Worm (Caenorhabditis elegans) whole organism, midembryonic: ENCODE measurements around the gene rml-3.

ENCODE experiments used
- T22C8.4 ChIP-seq: fragments of 200-800 bp; sonication (Bioruptor generic); IDR thresholded peaks from 2 replicates; pipeline ENCODE4 v1.3.6; 2022; ENCODE audit warnings: missing genetic modification characterization, missing compliant biosample characterization
- cog-1 ChIP-seq: sonication (generic microtip); optimal IDR thresholded peaks from 2 replicates; lab custom pipeline; 2016; ENCODE audit warnings: missing genetic modification characterization, missing compliant biosample characterization
- flt-1 ChIP-seq: fragments of 200-800 bp; sonication (Bioruptor generic); IDR thresholded peaks from 2 replicates; pipeline ENCODE4 v1.3.6; 2022; ENCODE audit warnings: missing genetic modification characterization, missing compliant biosample characterization
- klf-2 ChIP-seq: fragments of 200-800 bp; sonication (Bioruptor generic); conservative IDR thresholded peaks from 2 replicates; pipeline ENCODE4 v1.3.6; 2022; ENCODE audit warnings: missing genetic modification reagents, missing genetic modification characterization, missing compliant biosample characterization
- med-1 ChIP-seq: sonication (generic microtip); optimal IDR thresholded peaks from 2 replicates; lab custom pipeline; 2017; ENCODE audit warnings: missing genetic modification characterization, mild to moderate bottlenecking, missing compliant biosample characterization, antibody characterized with exemption, missing genetic modification reagents; ENCODE audit not compliant: insufficient read depth
- ref-1 ChIP-seq: fragments of 200-800 bp; sonication (Bioruptor generic); conservative IDR thresholded peaks from 2 replicates; pipeline ENCODE4 v1.3.6; 2022; ENCODE audit warnings: missing genetic modification reagents, missing genetic modification characterization, missing compliant biosample characterization
- ztf-23 ChIP-seq: fragments of 200-800 bp; sonication (Bioruptor generic); IDR thresholded peaks from 2 replicates; pipeline ENCODE4 v1.3.6; 2022; ENCODE audit warnings: missing genetic modification reagents, missing genetic modification characterization, missing compliant biosample characterization
- ztf-29 ChIP-seq: fragments of 200-800 bp; sonication (Bioruptor generic); IDR thresholded peaks from 2 replicates; pipeline ENCODE4 v1.3.6; 2022; ENCODE audit warnings: missing genetic modification reagents, missing genetic modification characterization, missing compliant biosample characterization

- TF ChIP-seq ref-1 (GFP tag; lab: Robert Waterston, UW) (no peak), klf-2 (GFP tag; lab: Robert Waterston, UW) (no peak), cog-1 (tag; lab: Kevin White, UChicago) (no peak), ztf-29 (GFP tag; lab: Robert Waterston, UW) (no peak), T22C8.4 (GFP tag; lab: Robert Waterston, UW) (no peak), flt-1 (GFP tag; lab: Robert Waterston, UW) (no peak), med-1 (GFP tag; lab: Kevin White, UChicago) (no peak), ztf-23 (GFP tag; lab: Robert Waterston, UW) (no peak)
Measured at ce11 chrX:6238973-6239372, at the start of gene rml-3.
